Fruit fly (Drosophila melanogaster) whole organism, pupa: ENCODE measurements around the gene CG13862.

Experiments
- CG10348 ChIP-seq: fragments of 200-800 bp; sonication (Bioruptor generic); IDR thresholded peaks from 2 replicates; pipeline ENCODE4 v1.3.6; 2022; ENCODE audit warnings: missing biosample characterization, missing genetic modification characterization
- CG12605 ChIP-seq: fragments of 200-800 bp; sonication (Bioruptor generic); IDR thresholded peaks from 2 replicates; pipeline ENCODE4 v1.3.6; 2022; ENCODE audit warnings: missing biosample characterization, missing genetic modification characterization
- CG13204 ChIP-seq: fragments of 200-800 bp; sonication (Bioruptor generic); optimal IDR thresholded peaks from 2 replicates; lab custom pipeline; 2018; ENCODE audit warnings: missing biosample characterization, mild to moderate bottlenecking, missing genetic modification characterization, moderate library complexity
- CG14655 ChIP-seq: fragments of 200-800 bp; sonication (Bioruptor generic); optimal IDR thresholded peaks from 3 replicates; lab custom pipeline; 2017; ENCODE audit warnings: mild to moderate bottlenecking, missing biosample characterization, missing genetic modification reagents, missing genetic modification characterization
- CG15710 ChIP-seq: fragments of 200-800 bp; sonication (Bioruptor generic); optimal IDR thresholded peaks from 2 replicates; lab custom pipeline; 2018; ENCODE audit warnings: missing biosample characterization, mild to moderate bottlenecking, missing genetic modification characterization, moderate library complexity
- CG32121 ChIP-seq: fragments of 200-800 bp; sonication (Bioruptor generic); IDR thresholded peaks from 2 replicates; pipeline ENCODE4 v1.3.6; 2022; ENCODE audit warnings: missing biosample characterization, missing genetic modification characterization
- CG34367 ChIP-seq: fragments of 200-800 bp; sonication (Bioruptor generic); optimal IDR thresholded peaks from 2 replicates; lab custom pipeline; 2018; ENCODE audit warnings: missing biosample characterization, mild to moderate bottlenecking, missing genetic modification characterization
- CG4496 ChIP-seq: fragments of 200-800 bp; sonication (Bioruptor generic); IDR thresholded peaks from 3 replicates; pipeline ENCODE4 v1.3.6; 2022; ENCODE audit warnings: missing biosample characterization, missing genetic modification characterization
- CG8159 ChIP-seq: fragments of 200-800 bp; sonication (Bioruptor generic); optimal IDR thresholded peaks from 3 replicates; lab custom pipeline; 2018; ENCODE audit warnings: missing biosample characterization, mild to moderate bottlenecking, missing genetic modification characterization, moderate library complexity
- CG8301 ChIP-seq: fragments of 200-800 bp; sonication (Bioruptor generic); optimal IDR thresholded peaks from 2 replicates; lab custom pipeline; 2018; ENCODE audit warnings: missing biosample characterization, mild to moderate bottlenecking, missing genetic modification characterization
- CG9948 ChIP-seq: fragments of 200-800 bp; sonication (Bioruptor generic); optimal IDR thresholded peaks from 2 replicates; lab custom pipeline; 2018; ENCODE audit warnings: missing biosample characterization, mild to moderate bottlenecking, missing genetic modification characterization, moderate library complexity
- D1 ChIP-seq: fragments of 200-800 bp; sonication (Bioruptor generic); optimal IDR thresholded peaks from 2 replicates; lab custom pipeline; 2018; ENCODE audit warnings: missing biosample characterization, mild to moderate bottlenecking, missing genetic modification characterization, moderate library complexity
- EcR ChIP-seq: fragments of 200-800 bp; sonication (Bioruptor generic); optimal IDR thresholded peaks from 3 replicates; lab custom pipeline; 2019; ENCODE audit warnings: missing biosample characterization, missing genetic modification characterization, mild to moderate bottlenecking, moderate library complexity, missing genetic modification reagents
- Ets98B ChIP-seq: fragments of 200-800 bp; sonication (Bioruptor generic); IDR thresholded peaks from 2 replicates; pipeline ENCODE4 v1.3.6; 2022; ENCODE audit warnings: missing biosample characterization, missing genetic modification characterization
- Pif1A ChIP-seq: fragments of 200-800 bp; sonication (Bioruptor generic); optimal IDR thresholded peaks from 3 replicates; lab custom pipeline; 2016; ENCODE audit warnings: missing biosample characterization, missing genetic modification characterization
- Pif1B ChIP-seq: fragments of 200-800 bp; sonication (Bioruptor generic); optimal IDR thresholded peaks from 3 replicates; lab custom pipeline; 2016; ENCODE audit warnings: missing biosample characterization, missing genetic modification characterization
- Snoo ChIP-seq: fragments of 200-800 bp; sonication (Bioruptor generic); optimal IDR thresholded peaks from 3 replicates; lab custom pipeline; 2017; ENCODE audit warnings: missing biosample characterization, mild to moderate bottlenecking, missing genetic modification characterization, inconsistent platforms
- fd96Ca ChIP-seq: fragments of 200-800 bp; sonication (Bioruptor generic); IDR thresholded peaks from 3 replicates; pipeline ENCODE4 v1.3.6; 2022; ENCODE audit warnings: missing biosample characterization, missing genetic modification characterization
- gl ChIP-seq: fragments of 200-800 bp; sonication (Bioruptor generic); optimal IDR thresholded peaks from 2 replicates; lab custom pipeline; 2018; ENCODE audit warnings: missing biosample characterization, mild to moderate bottlenecking, missing genetic modification characterization
- rn ChIP-seq: fragments of 200-800 bp; sonication (Bioruptor generic); IDR thresholded peaks from 2 replicates; pipeline ENCODE4 v1.3.6; 2022; ENCODE audit warnings: missing biosample characterization, missing genetic modification characterization

Gene CG13862

dm6 chr3R:22381077-22381476 lies 49.3 kb downstream of the CG13862 start, which contains the start of gene CG43342:
CG43342 (plus strand) TSS chr3R:22381340.
- no peak for TF ChIP-seq EcR (GFP tag; lab: Kevin White, UChicago)
- TF ChIP-seq gl = no peak
- TF ChIP-seq CG10348 = no peak
- no peak for TF ChIP-seq Pif1B (GFP tag; lab: Kevin White, UChicago)
- TF ChIP-seq Pif1A (GFP tag; lab: Kevin White, UChicago) = no peak
- TF ChIP-seq CG12605 (GFP tag; lab: Robert Waterston, UW) = no peak
- TF ChIP-seq Ets98B (GFP tag; lab: Robert Waterston, UW) = no peak
- TF ChIP-seq Snoo (tag; lab: Kevin White, UChicago) = no peak
- no peak for TF ChIP-seq fd96Ca
- TF ChIP-seq CG34367 (tag; lab: Kevin White, UChicago) = no peak
- no peak for TF ChIP-seq CG32121 (GFP tag; lab: Robert Waterston, UW)
- no peak for TF ChIP-seq CG8301 (tag; lab: Kevin White, UChicago)
- no peak for TF ChIP-seq CG15710

dm6 chr3R:22381735-22382134 lies 49.9 kb downstream of the CG13862 start, which contains the start of gene Gpdh3:
Gpdh3 (plus strand) TSS chr3R:22382035.
- TF ChIP-seq Ets98B (GFP tag; lab: Robert Waterston, UW) (no peak), Snoo (tag; lab: Kevin White, UChicago) (no peak), CG10348 (no peak), CG13204 (GFP tag; lab: Kevin White, UChicago) (no peak), Pif1A (GFP tag; lab: Kevin White, UChicago) (no peak), CG9948 (tag; lab: Kevin White, UChicago) (no peak), CG8159 (tag; lab: Kevin White, UChicago) (no peak), CG12605 (GFP tag; lab: Robert Waterston, UW) (no peak), rn (GFP tag; lab: Robert Waterston, UW) (no peak), D1 (tag; lab: Kevin White, UChicago) (no peak), EcR (GFP tag; lab: Kevin White, UChicago) (no peak), fd96Ca (no peak), CG4496 (GFP tag; lab: Robert Waterston, UW) (no peak), CG14655 (GFP tag; lab: Kevin White, UChicago) (no peak), CG34367 (tag; lab: Kevin White, UChicago) (no peak)
